Worm (Caenorhabditis elegans): Measurements from ENCODE around the gene sma-2.

sma-2 gene

ce11 chrIII:8731973-8732372, 17.5 kb upstream of the sma-2 start:
- TF ChIP-seq ccch-3 (GFP tag; optimal IDR thresholded peaks at IDR 0.05) (no peak), nfyb-1 (GFP tag; IDR thresholded peaks at IDR 0.05) (no peak), fkh-3 (tag; optimal IDR thresholded peaks at IDR 0.05) (no peak), mel-28 (tag; optimal IDR thresholded peaks at IDR 0.05; ENCODE audit: borderline replicate concordance) (no peak), egl-44 (GFP tag; IDR thresholded peaks at IDR 0.05) (no peak), Y95B8A.8 (GFP tag; IDR thresholded peaks at IDR 0.05) (no peak), lsl-1 (GFP tag; optimal IDR thresholded peaks at IDR 0.05) (no peak), madf-6 (GFP tag; IDR thresholded peaks at IDR 0.05) (no peak), attf-5 (GFP tag; optimal IDR thresholded peaks at IDR 0.05) (no peak), C06A6.2 (GFP tag; conservative IDR thresholded peaks at IDR 0.05) (peak; percentile 49; the same call in 1 of the 2 replicates), lin-40 (tag; optimal IDR thresholded peaks at IDR 0.05) (no peak), lsy-27 (tag; optimal IDR thresholded peaks at IDR 0.05; ENCODE audit: borderline replicate concordance, insufficient read depth) (no peak), repo-1 (tag; optimal IDR thresholded peaks at IDR 0.05) (no peak), lag-1 (GFP tag; IDR thresholded peaks at IDR 0.05) (no peak), somi-1 (GFP tag; optimal IDR thresholded peaks at IDR 0.05) (peak; percentile 8), F10E7.11 (tag; optimal IDR thresholded peaks at IDR 0.05) (no peak)

- no peak for TF ChIP-seq lsy-27 (tag; optimal IDR thresholded peaks at IDR 0.05; ENCODE audit: borderline replicate concordance, insufficient read depth)
- TF ChIP-seq Y56A3A.18 (GFP tag; IDR thresholded peaks at IDR 0.05) = no peak
- no peak for TF ChIP-seq Y67H2A.10 (GFP tag; conservative IDR thresholded peaks at IDR 0.05)
- TF ChIP-seq madf-6 (GFP tag; IDR thresholded peaks at IDR 0.05) = no peak
- no peak for TF ChIP-seq F22D6.2 (tag; optimal IDR thresholded peaks at IDR 0.05)
- no peak for TF ChIP-seq cebp-2 (GFP tag; IDR thresholded peaks at IDR 0.05)
- TF ChIP-seq let-607 (tag; optimal IDR thresholded peaks at IDR 0.05) = no peak
- no peak for TF ChIP-seq snpc-3.4 (tag; optimal IDR thresholded peaks at IDR 0.05)
- TF ChIP-seq mxl-1 (tag; optimal IDR thresholded peaks at IDR 0.05) = no peak
- TF ChIP-seq dpl-1 (GFP tag; optimal IDR thresholded peaks at IDR 0.05) = no peak
- TF ChIP-seq cebp-1 (GFP tag; IDR thresholded peaks at IDR 0.05) = peak; percentile 36; the same call in 1 of the 2 replicates
- TF ChIP-seq cebp-1 (tag; optimal IDR thresholded peaks at IDR 0.05) = peak; percentile 54
- TF ChIP-seq somi-1 (GFP tag; optimal IDR thresholded peaks at IDR 0.05) = peak; percentile 26
- no peak for TF ChIP-seq hsf-1 (GFP tag; IDR thresholded peaks at IDR 0.05)
- peak; percentile 70 for TF ChIP-seq pha-4 (tag; optimal IDR thresholded peaks at IDR 0.05)
- TF ChIP-seq F57C9.4 (tag; optimal IDR thresholded peaks at IDR 0.05) = no peak
- TF ChIP-seq C17E4.6 (GFP tag; IDR thresholded peaks at IDR 0.05) = no peak
- no peak for TF ChIP-seq akir-1 (GFP tag; optimal IDR thresholded peaks at IDR 0.05)
- TF ChIP-seq ztf-18 (tag; optimal IDR thresholded peaks at IDR 0.05) = no peak
Measured at ce11 chrIII:8733237-8733636, 16.2 kb upstream of the sma-2 start.

DNA sequence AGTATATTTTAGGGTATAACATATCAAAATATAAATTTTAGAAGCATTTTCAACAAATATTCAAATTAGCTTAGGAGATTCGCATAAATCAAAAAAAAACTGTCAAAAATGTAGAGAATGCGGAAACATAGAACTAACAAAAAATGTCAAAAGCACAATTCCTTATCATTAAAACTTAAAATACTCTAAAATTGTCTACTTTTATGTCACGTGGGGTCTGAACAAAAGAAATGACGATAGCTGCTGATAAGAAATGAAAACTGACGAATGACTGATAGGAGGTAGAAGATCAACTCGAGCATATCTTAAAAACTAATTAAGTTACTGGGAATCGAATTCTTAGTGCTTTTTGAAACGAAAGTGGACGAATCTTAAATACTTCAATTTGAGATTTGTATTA, 15.8 kb upstream of the sma-2 start:
- TF ChIP-seq nhr-80 (tag; optimal IDR thresholded peaks at IDR 0.05) = peak; percentile 35
- TF ChIP-seq snpc-1.3 (tag; optimal IDR thresholded peaks at IDR 0.05; ENCODE audit: insufficient read depth) = peak; percentile 1
- TF ChIP-seq F10E7.11 (tag; optimal IDR thresholded peaks at IDR 0.05) = no peak
- TF ChIP-seq rcor-1 (GFP tag; IDR thresholded peaks at IDR 0.05) = no peak
- TF ChIP-seq unc-62 (GFP tag; optimal IDR thresholded peaks at IDR 0.05) = peak; percentile 55
- TF ChIP-seq lin-54 (GFP tag; optimal IDR thresholded peaks at IDR 0.05) = peak; percentile 6
- no peak for TF ChIP-seq ceh-91 (GFP tag; IDR thresholded peaks at IDR 0.05)
- TF ChIP-seq ceh-40 (GFP tag; IDR thresholded peaks at IDR 0.05) = no peak
- no peak for TF ChIP-seq madf-6 (GFP tag; IDR thresholded peaks at IDR 0.05)
- TF ChIP-seq F49E8.2 (tag; optimal IDR thresholded peaks at IDR 0.05; ENCODE audit: insufficient read depth) = no peak
- no peak for TF ChIP-seq ama-1 (optimal IDR thresholded peaks at IDR 0.05)
- no peak for TF ChIP-seq ama-1 (GFP tag; optimal IDR thresholded peaks at IDR 0.05)
- TF ChIP-seq let-607 (tag; optimal IDR thresholded peaks at IDR 0.05) = peak in 1 of 2 experiments; percentile 42
- TF ChIP-seq sdz-38 (tag; optimal IDR thresholded peaks at IDR 0.05) = no peak

Measured in whole organism, young adult.